Worm (Caenorhabditis elegans): ENCODE results near the gene F10C1.23.

F10C1.23 gene

ce11 chrII:5797348-5797977 is 39.6 kb downstream of the F10C1.23 start, which contains the start of the genes msp-63 and msp-142:
TSS of gene msp-63 (minus strand) at chrII:5797448.
TSS of gene msp-142 (plus strand) at chrII:5797927.
- TF ChIP-seq nhr-23 (tag; optimal IDR thresholded peaks at IDR 0.05) (no peak), eor-1 (tag; optimal IDR thresholded peaks at IDR 0.05) (no peak), nhr-11 (tag; optimal IDR thresholded peaks at IDR 0.05) (no peak), lin-15B (tag; optimal IDR thresholded peaks at IDR 0.05) (no peak)

ce11 chrII:5799553-5799952 is 41.7 kb downstream of the F10C1.23 start, which contains the start of gene K05F1.8:
TSS of gene K05F1.8 (minus strand) at chrII:5799653.
- TF ChIP-seq nhr-12 (tag; optimal IDR thresholded peaks at IDR 0.05), result no peak
- TF ChIP-seq fkh-10 (GFP tag; optimal IDR thresholded peaks at IDR 0.05), result no peak
- no peak for TF ChIP-seq sea-2 (GFP tag; optimal IDR thresholded peaks at IDR 0.05)
- TF ChIP-seq nhr-25 (tag; optimal IDR thresholded peaks at IDR 0.05), result no peak
- no peak for TF ChIP-seq unc-39 (tag; optimal IDR thresholded peaks at IDR 0.05)
- no peak for TF ChIP-seq lin-15B (tag; optimal IDR thresholded peaks at IDR 0.05)
- no peak for TF ChIP-seq nhr-11 (tag; optimal IDR thresholded peaks at IDR 0.05)
- TF ChIP-seq pqm-1 (tag; optimal IDR thresholded peaks at IDR 0.05), result no peak
- TF ChIP-seq elt-1 (tag; optimal IDR thresholded peaks at IDR 0.05), result no peak
- no peak for TF ChIP-seq nhr-28 (tag; optimal IDR thresholded peaks at IDR 0.05)
- no peak for TF ChIP-seq elt-2 (tag; optimal IDR thresholded peaks at IDR 0.05)
- no peak for TF ChIP-seq R02D3.7 (tag; optimal IDR thresholded peaks at IDR 0.05)
- no peak for TF ChIP-seq nhr-67 (tag; optimal IDR thresholded peaks at IDR 0.05)
- no peak for TF ChIP-seq lin-39 (tag; optimal IDR thresholded peaks at IDR 0.05)
- no peak for TF ChIP-seq unc-62 (GFP tag; optimal IDR thresholded peaks at IDR 0.05)
- no peak for TF ChIP-seq lsy-12 (tag; optimal IDR thresholded peaks at IDR 0.05)
- TF ChIP-seq tbx-2 (tag; optimal IDR thresholded peaks at IDR 0.05), result no peak
- no peak for TF ChIP-seq daf-12 (tag; optimal IDR thresholded peaks at IDR 0.05)

ce11 chrII:5801075-5801474 is 43.2 kb downstream of the F10C1.23 start, which contains the start of the genes K05F1.9 and K05F1.1:
TSS of gene K05F1.9 (minus strand) at chrII:5801175.
TSS of gene K05F1.1 (plus strand) at chrII:5801382.
- no peak for TF ChIP-seq ama-1 (optimal IDR thresholded peaks at IDR 0.05)
- TF ChIP-seq nhr-25 (tag; optimal IDR thresholded peaks at IDR 0.05), result no peak
- TF ChIP-seq snpc-4 (tag; optimal IDR thresholded peaks at IDR 0.05), result no peak
- no peak for TF ChIP-seq nhr-76 (tag; optimal IDR thresholded peaks at IDR 0.05)
- no peak for TF ChIP-seq ztf-11 (tag; optimal IDR thresholded peaks at IDR 0.05)
- no peak for TF ChIP-seq nhr-237 (tag; optimal IDR thresholded peaks at IDR 0.05)
- no peak for TF ChIP-seq unc-39 (tag; optimal IDR thresholded peaks at IDR 0.05)
- TF ChIP-seq sea-2 (GFP tag; optimal IDR thresholded peaks at IDR 0.05), result no peak
- no peak for TF ChIP-seq elt-2 (tag; optimal IDR thresholded peaks at IDR 0.05)
- no peak for TF ChIP-seq mdl-1 (tag; optimal IDR thresholded peaks at IDR 0.05)
- no peak for TF ChIP-seq eor-1 (tag; optimal IDR thresholded peaks at IDR 0.05)

ce11 chrII:5804288-5804687 is 46.4 kb downstream of the F10C1.23 start:
- TF ChIP-seq elt-2 (tag; optimal IDR thresholded peaks at IDR 0.05) (peak; percentile 93), pqm-1 (tag; optimal IDR thresholded peaks at IDR 0.05) (peak; percentile 25), ztf-11 (tag; optimal IDR thresholded peaks at IDR 0.05) (no peak), lin-15B (tag; optimal IDR thresholded peaks at IDR 0.05) (no peak), pha-4 (tag; optimal IDR thresholded peaks at IDR 0.05) (peak; percentile 8)

ce11 chrII:5805303-5805702 is 47.5 kb downstream of the F10C1.23 start, which contains the start of gene K05F1.10:
TSS of gene K05F1.10 (minus strand) at chrII:5805473.
- TF ChIP-seq nhr-11 (tag; optimal IDR thresholded peaks at IDR 0.05) (no peak), pqm-1 (tag; optimal IDR thresholded peaks at IDR 0.05) (peak; percentile 54), pha-4 (tag; optimal IDR thresholded peaks at IDR 0.05) (peak; percentile 9), ama-1 (optimal IDR thresholded peaks at IDR 0.05) (peak; percentile 9), elt-2 (tag; optimal IDR thresholded peaks at IDR 0.05) (peak; percentile 86)

- TF ChIP-seq sea-2 (GFP tag; optimal IDR thresholded peaks at IDR 0.05) (no peak), nhr-25 (tag; optimal IDR thresholded peaks at IDR 0.05) (no peak), ceh-9 (tag; optimal IDR thresholded peaks at IDR 0.05) (no peak), elt-2 (tag; optimal IDR thresholded peaks at IDR 0.05) (peak; percentile 97), pqm-1 (tag; optimal IDR thresholded peaks at IDR 0.05) (peak; percentile 63), nhr-11 (tag; optimal IDR thresholded peaks at IDR 0.05) (no peak), ama-1 (optimal IDR thresholded peaks at IDR 0.05) (no peak), R02D3.7 (tag; optimal IDR thresholded peaks at IDR 0.05) (no peak), unc-62 (GFP tag; optimal IDR thresholded peaks at IDR 0.05) (no peak), nhr-43 (tag; optimal IDR thresholded peaks at IDR 0.05; ENCODE audit: poor library complexity, severe bottlenecking) (no peak), lin-39 (tag; optimal IDR thresholded peaks at IDR 0.05) (no peak), nhr-23 (tag; optimal IDR thresholded peaks at IDR 0.05) (no peak), ceh-28 (tag; optimal IDR thresholded peaks at IDR 0.05) (no peak), zag-1 (tag; optimal IDR thresholded peaks at IDR 0.05) (no peak), egl-5 (tag; optimal IDR thresholded peaks at IDR 0.05) (no peak), nfya-1 (tag; optimal IDR thresholded peaks at IDR 0.05; ENCODE audit: insufficient read depth) (no peak)
Measured at ce11 chrII:5806563-5806962, 48.7 kb downstream of the F10C1.23 start.

All from whole organism, L3 larva.